Worm (Caenorhabditis elegans): ENCODE data around the gene T27F7.12.

- no peak for TF ChIP-seq zag-1 (tag; optimal IDR thresholded peaks at IDR 0.05)
- TF ChIP-seq jun-1 (tag; optimal IDR thresholded peaks at IDR 0.05): no peak
- no peak for TF ChIP-seq nhr-77 (tag; optimal IDR thresholded peaks at IDR 0.05)
- TF ChIP-seq lin-39 (tag; optimal IDR thresholded peaks at IDR 0.05): no peak
- no peak for TF ChIP-seq nhr-12 (tag; optimal IDR thresholded peaks at IDR 0.05)
- TF ChIP-seq lin-15B (tag; optimal IDR thresholded peaks at IDR 0.05): no peak
- no peak for TF ChIP-seq tbx-2 (tag; optimal IDR thresholded peaks at IDR 0.05)
- no peak for TF ChIP-seq ceh-82 (tag; optimal IDR thresholded peaks at IDR 0.05)
- no peak for TF ChIP-seq ceh-16 (tag; optimal IDR thresholded peaks at IDR 0.05)
- TF ChIP-seq nhr-11 (tag; optimal IDR thresholded peaks at IDR 0.05): no peak
- no peak for TF ChIP-seq elt-3 (tag; optimal IDR thresholded peaks at IDR 0.05)
- no peak for TF ChIP-seq nhr-76 (tag; optimal IDR thresholded peaks at IDR 0.05)
- no peak for TF ChIP-seq ztf-4 (tag; optimal IDR thresholded peaks at IDR 0.05)
- no peak for TF ChIP-seq ztf-11 (tag; optimal IDR thresholded peaks at IDR 0.05)
Measured at ce11 chrII:4984151-4984550, 5.8 kb upstream of the T27F7.12 start.
